Worm (Caenorhabditis elegans): Measurements from ENCODE around the gene F42A9.17.

The F42A9.17 gene

DNA sequence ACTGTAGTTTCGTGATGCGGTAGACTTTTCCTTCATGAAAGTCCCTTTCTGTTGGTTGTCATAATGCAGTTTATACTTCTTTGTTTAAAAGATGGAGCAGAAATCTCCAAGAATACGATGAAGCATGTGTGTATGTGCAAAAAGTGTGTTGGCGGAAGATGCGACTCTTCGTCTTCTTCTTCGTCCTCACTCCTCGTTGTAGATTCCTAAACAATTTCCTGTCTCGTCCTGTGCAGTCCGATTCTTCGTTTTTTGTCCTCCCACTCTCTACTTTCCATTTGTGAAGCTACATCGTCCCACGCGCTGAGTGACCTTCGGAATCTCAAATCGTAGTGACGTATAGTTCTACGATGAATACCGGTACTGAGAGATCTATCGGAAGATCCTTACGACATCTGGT is 16.5 kb upstream of the F42A9.17 start:
- no peak for TF ChIP-seq nhr-28 (tag; optimal IDR thresholded peaks at IDR 0.05)
- TF ChIP-seq elt-1 (tag; optimal IDR thresholded peaks at IDR 0.05) = no peak
- no peak for TF ChIP-seq ztf-11 (tag; optimal IDR thresholded peaks at IDR 0.05)
- TF ChIP-seq nhr-23 (tag; optimal IDR thresholded peaks at IDR 0.05) = no peak
- peak; percentile 46 for TF ChIP-seq fkh-10 (GFP tag; optimal IDR thresholded peaks at IDR 0.05)
- no peak for TF ChIP-seq nhr-77 (tag; optimal IDR thresholded peaks at IDR 0.05)
- TF ChIP-seq ceh-16 (tag; optimal IDR thresholded peaks at IDR 0.05) = no peak
- TF ChIP-seq pha-4 (tag; optimal IDR thresholded peaks at IDR 0.05) = no peak
- TF ChIP-seq snpc-4 (tag; optimal IDR thresholded peaks at IDR 0.05) = no peak
- TF ChIP-seq elt-3 (tag; optimal IDR thresholded peaks at IDR 0.05) = no peak
- TF ChIP-seq lsy-12 (tag; optimal IDR thresholded peaks at IDR 0.05) = no peak
- no peak for TF ChIP-seq nhr-76 (tag; optimal IDR thresholded peaks at IDR 0.05)
- TF ChIP-seq ceh-82 (tag; optimal IDR thresholded peaks at IDR 0.05) = no peak
- no peak for TF ChIP-seq skn-1 (tag; optimal IDR thresholded peaks at IDR 0.05)
- TF ChIP-seq nhr-12 (tag; optimal IDR thresholded peaks at IDR 0.05) = no peak
- TF ChIP-seq nhr-25 (tag; optimal IDR thresholded peaks at IDR 0.05) = peak; percentile 49
- no peak for TF ChIP-seq aly-2 (tag; optimal IDR thresholded peaks at IDR 0.05)
- TF ChIP-seq nhr-67 (tag; optimal IDR thresholded peaks at IDR 0.05) = no peak

DNA sequence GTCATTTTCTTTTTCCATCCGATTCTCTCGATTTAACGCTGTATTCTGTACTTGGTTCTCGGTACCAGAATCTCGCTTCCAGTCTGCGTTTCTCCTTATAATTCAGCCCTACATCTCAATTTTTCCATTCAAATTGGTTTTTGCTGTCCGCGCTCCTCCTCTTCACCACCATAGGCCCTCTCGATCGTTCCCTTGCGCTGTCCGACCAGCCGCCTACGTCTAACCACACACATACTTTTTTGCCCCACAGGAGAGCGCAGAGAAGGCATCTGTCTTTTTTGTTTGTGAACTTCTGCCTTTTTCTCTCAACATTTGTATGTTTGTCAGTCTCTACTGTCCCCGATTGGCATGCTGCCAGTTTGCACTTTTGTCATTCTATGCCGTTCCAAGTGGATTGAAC is 15.6 kb upstream of the F42A9.17 start, which contains the start of gene F42A9.11:
TSS of gene F42A9.11 (plus strand) at position 310 of the 400 bp plus-strand sequence.
- TF ChIP-seq nhr-25 (tag; optimal IDR thresholded peaks at IDR 0.05) (peak; percentile 30), ceh-82 (tag; optimal IDR thresholded peaks at IDR 0.05) (no peak), lin-15B (tag; optimal IDR thresholded peaks at IDR 0.05) (peak; percentile 7), nfya-1 (tag; optimal IDR thresholded peaks at IDR 0.05; ENCODE audit: insufficient read depth) (peak; percentile 61), egl-5 (tag; optimal IDR thresholded peaks at IDR 0.05) (peak; percentile 15), ceh-28 (tag; optimal IDR thresholded peaks at IDR 0.05) (peak; percentile 26), nhr-43 (tag; optimal IDR thresholded peaks at IDR 0.05; ENCODE audit: poor library complexity, severe bottlenecking) (peak; percentile 28), pha-4 (tag; optimal IDR thresholded peaks at IDR 0.05) (peak; percentile 77), hmg-11 (tag; optimal IDR thresholded peaks at IDR 0.05) (peak; percentile 45), snpc-4 (tag; optimal IDR thresholded peaks at IDR 0.05) (peak; percentile 17), tbx-2 (tag; optimal IDR thresholded peaks at IDR 0.05) (no peak)

DNA sequence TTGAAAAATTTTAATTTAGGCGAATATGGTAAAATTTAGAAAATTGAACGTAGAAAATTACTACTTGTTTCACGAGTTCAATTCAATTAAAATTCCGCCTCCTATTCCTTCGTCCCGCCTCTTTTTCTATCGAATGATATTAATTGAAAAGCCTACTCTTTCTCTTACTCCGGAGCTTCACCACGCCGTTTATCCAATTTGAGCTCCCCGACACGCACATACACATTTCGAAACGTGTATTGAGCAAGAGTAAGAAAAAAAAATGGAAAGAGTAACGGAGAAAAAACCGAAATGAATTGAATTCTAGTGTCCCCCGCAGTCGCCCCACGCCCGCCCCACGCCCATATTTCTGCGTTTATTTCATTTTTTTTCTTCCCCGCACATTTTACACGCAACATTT is 14.6 kb upstream of the F42A9.17 start:
- peak; percentile 9 for TF ChIP-seq nfya-1 (tag; optimal IDR thresholded peaks at IDR 0.05; ENCODE audit: insufficient read depth)
- no peak for TF ChIP-seq nhr-12 (tag; optimal IDR thresholded peaks at IDR 0.05)

DNA sequence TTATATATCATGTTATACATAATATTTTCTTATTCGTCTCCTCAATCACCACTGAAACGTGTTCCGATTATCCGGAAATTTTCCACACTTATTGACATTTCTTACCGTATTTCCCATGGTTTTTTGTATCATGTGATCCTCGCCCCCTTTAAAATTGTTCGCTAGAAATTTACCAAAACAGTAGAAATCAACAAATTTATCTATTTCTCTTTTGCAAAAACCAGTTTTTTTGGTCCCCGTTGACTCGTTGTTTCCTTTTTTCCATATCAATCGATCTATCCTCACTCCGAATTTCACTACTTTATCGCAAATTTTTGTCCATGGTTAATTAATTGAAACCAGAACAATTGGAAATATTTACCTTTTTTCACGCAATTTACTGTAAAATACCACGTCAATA is 14.0 kb upstream of the F42A9.17 start:
- TF ChIP-seq egl-5 (tag; optimal IDR thresholded peaks at IDR 0.05) (no peak), nhr-237 (tag; optimal IDR thresholded peaks at IDR 0.05) (no peak), mml-1 (tag; optimal IDR thresholded peaks at IDR 0.05) (no peak), ztf-11 (tag; optimal IDR thresholded peaks at IDR 0.05) (no peak), nhr-67 (tag; optimal IDR thresholded peaks at IDR 0.05) (no peak), ztf-4 (tag; optimal IDR thresholded peaks at IDR 0.05) (no peak), nhr-76 (tag; optimal IDR thresholded peaks at IDR 0.05) (no peak), tbx-2 (tag; optimal IDR thresholded peaks at IDR 0.05) (no peak), ceh-82 (tag; optimal IDR thresholded peaks at IDR 0.05) (no peak), eor-1 (tag; optimal IDR thresholded peaks at IDR 0.05) (no peak), daf-12 (tag; optimal IDR thresholded peaks at IDR 0.05) (no peak), nhr-28 (tag; optimal IDR thresholded peaks at IDR 0.05) (no peak), ceh-28 (tag; optimal IDR thresholded peaks at IDR 0.05) (no peak), egl-27 (tag; optimal IDR thresholded peaks at IDR 0.05) (no peak), nhr-43 (tag; optimal IDR thresholded peaks at IDR 0.05; ENCODE audit: poor library complexity, severe bottlenecking) (no peak), nhr-25 (tag; optimal IDR thresholded peaks at IDR 0.05) (no peak), nhr-77 (tag; optimal IDR thresholded peaks at IDR 0.05) (no peak), mdl-1 (tag; optimal IDR thresholded peaks at IDR 0.05) (no peak), snpc-4 (tag; optimal IDR thresholded peaks at IDR 0.05) (no peak)

DNA sequence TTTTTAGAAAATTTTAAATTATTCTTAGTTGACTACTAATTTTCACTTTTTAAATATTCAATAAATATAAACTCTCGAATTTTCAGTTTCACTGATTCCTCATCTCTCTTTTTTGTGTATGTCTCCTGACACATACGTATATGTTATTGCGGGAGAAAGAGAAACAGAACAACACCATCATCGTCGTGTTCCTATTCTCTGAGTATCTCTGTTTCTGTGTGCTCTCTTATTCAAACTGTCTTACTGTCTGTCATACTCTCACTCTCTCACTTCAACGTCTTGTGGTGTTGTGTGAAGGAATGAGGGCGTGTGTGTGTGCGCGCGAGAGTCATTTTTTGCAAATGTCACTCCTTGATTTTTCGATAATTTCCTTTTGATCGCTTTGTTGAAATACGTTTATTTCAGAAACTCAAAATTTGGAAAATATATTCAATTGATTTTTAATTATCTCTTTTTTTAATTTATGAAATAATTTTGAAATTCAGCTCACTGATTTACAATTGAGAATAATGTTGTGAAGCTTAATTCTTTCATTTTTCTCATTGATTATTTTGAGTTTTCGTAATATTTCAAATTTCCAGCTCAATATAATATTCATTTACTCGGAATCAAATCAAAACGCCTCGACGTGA is 8.5 kb upstream of the F42A9.17 start, which contains the start of gene lin-49:
TSS of gene lin-49 (plus strand) at position 582 of the 632 bp plus-strand sequence.
- TF ChIP-seq nhr-11 (tag; optimal IDR thresholded peaks at IDR 0.05) (peak; percentile 16), nhr-23 (tag; optimal IDR thresholded peaks at IDR 0.05) (peak; percentile 79), nfya-1 (tag; optimal IDR thresholded peaks at IDR 0.05; ENCODE audit: insufficient read depth) (peak; percentile 80), lin-15B (tag; optimal IDR thresholded peaks at IDR 0.05) (peak; percentile 61), nhr-43 (tag; optimal IDR thresholded peaks at IDR 0.05; ENCODE audit: poor library complexity, severe bottlenecking) (peak; percentile 42), pqm-1 (tag; optimal IDR thresholded peaks at IDR 0.05) (peak; percentile 35), hmg-11 (tag; optimal IDR thresholded peaks at IDR 0.05) (peak; percentile 88), lin-39 (tag; optimal IDR thresholded peaks at IDR 0.05) (peak; percentile 27), sea-2 (GFP tag; optimal IDR thresholded peaks at IDR 0.05) (no peak), nhr-237 (tag; optimal IDR thresholded peaks at IDR 0.05) (no peak), ztf-4 (tag; optimal IDR thresholded peaks at IDR 0.05) (peak; percentile 1), ceh-28 (tag; optimal IDR thresholded peaks at IDR 0.05) (peak; percentile 65), fkh-2 (tag; optimal IDR thresholded peaks at IDR 0.05) (no peak), elt-2 (tag; optimal IDR thresholded peaks at IDR 0.05) (peak; percentile 54), tbx-2 (tag; optimal IDR thresholded peaks at IDR 0.05) (no peak), skn-1 (tag; optimal IDR thresholded peaks at IDR 0.05) (peak; percentile 41), jun-1 (tag; optimal IDR thresholded peaks at IDR 0.05) (peak; percentile 30), R02D3.7 (tag; optimal IDR thresholded peaks at IDR 0.05) (no peak), pha-4 (tag; optimal IDR thresholded peaks at IDR 0.05) (peak; percentile 93), nhr-25 (tag; optimal IDR thresholded peaks at IDR 0.05) (peak; percentile 75), snpc-4 (tag; optimal IDR thresholded peaks at IDR 0.05) (peak; percentile 56), elt-1 (tag; optimal IDR thresholded peaks at IDR 0.05) (peak; percentile 58)

Measured in whole organism, L3 larva.